Worm (Caenorhabditis elegans) whole organism, L3 larva: ENCODE data around the gene CD4.1.

Experiments used
- elt-2 ChIP-seq: sonication (generic microtip); optimal IDR thresholded peaks from 2 replicates; lab custom pipeline; 2016; ENCODE audit warnings: missing genetic modification reagents, mild to moderate bottlenecking, missing genetic modification characterization, missing compliant biosample characterization
- eor-1 ChIP-seq, 2 experiments: fragments of 150-350 bp; optimal IDR thresholded peaks; 2 replicates each; lab custom pipeline; 2014 to 2018; ENCODE audit warnings: missing biosample characterization in 2 of 2, missing genetic modification characterization in 2 of 2
- fos-1 ChIP-seq: fragments of 150-350 bp; optimal IDR thresholded peaks from 2 replicates; lab custom pipeline; 2014; ENCODE audit warnings: missing biosample characterization, missing genetic modification characterization
- nhr-11 ChIP-seq: fragments of 150-350 bp; optimal IDR thresholded peaks from 2 replicates; lab custom pipeline; 2014; ENCODE audit warnings: missing biosample characterization, missing genetic modification characterization
- nhr-43 ChIP-seq: sonication (generic microtip); optimal IDR thresholded peaks from 2 replicates; lab custom pipeline; 2016; ENCODE audit warnings: mild to moderate bottlenecking, missing genetic modification characterization, missing compliant biosample characterization; ENCODE audit not compliant: poor library complexity, severe bottlenecking
- nhr-77 ChIP-seq: fragments of 150-350 bp; optimal IDR thresholded peaks from 2 replicates; lab custom pipeline; 2014; ENCODE audit warnings: missing biosample characterization, missing genetic modification characterization
- pha-4 ChIP-seq: fragments of 150-350 bp; optimal IDR thresholded peaks from 2 replicates; lab custom pipeline; 2014; ENCODE audit warnings: missing biosample characterization, missing genetic modification reagents, missing genetic modification characterization
- snpc-4 ChIP-seq: fragments of 150-350 bp; optimal IDR thresholded peaks from 2 replicates; lab custom pipeline; 2014; ENCODE audit warnings: missing biosample characterization, missing genetic modification characterization
- zag-1 ChIP-seq: fragments of 150-350 bp; optimal IDR thresholded peaks from 2 replicates; lab custom pipeline; 2014; ENCODE audit warnings: missing biosample characterization, missing genetic modification characterization

DNA sequence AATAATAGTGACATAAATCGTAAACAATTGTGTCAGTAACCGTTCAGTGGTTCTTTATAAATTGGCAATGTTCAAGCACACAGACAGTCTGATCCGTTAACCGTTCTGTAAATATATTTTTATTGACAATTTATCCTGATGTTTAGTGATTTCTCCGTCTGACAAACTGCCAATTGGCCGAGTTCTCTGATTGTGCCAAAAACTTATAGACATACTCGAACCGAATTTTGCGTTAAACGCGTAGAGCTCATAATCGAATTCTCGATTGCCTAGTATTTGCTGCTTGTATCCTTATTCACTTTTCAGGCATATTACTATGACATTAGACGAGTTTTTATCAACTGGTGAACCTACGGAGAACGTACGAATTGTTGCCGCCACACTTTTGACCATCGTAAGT is 37.8 kb downstream of the CD4.1 start, which contains the start of gene srx-117:
- TF ChIP-seq zag-1 (tag; lab: Kevin White, UChicago) (no peak), fos-1 (tag; lab: Kevin White, UChicago) (no peak), nhr-77 (tag; lab: Kevin White, UChicago) (no peak), snpc-4 (tag; lab: Kevin White, UChicago) (no peak), eor-1 (tag; optimal IDR thresholded peaks at IDR 0.05; lab: Kevin White, UChicago) (no peak), nhr-43 (tag; lab: Kevin White, UChicago) (no peak), elt-2 (tag; lab: Kevin White, UChicago) (no peak), nhr-11 (no peak), pha-4 (tag; lab: Kevin White, UChicago) (no peak)
